Worm (Caenorhabditis elegans) whole organism, L1 larva: Measurements from ENCODE around the gene scav-3.

ENCODE experiments used
- ama-1 ChIP-seq: fragments of 150-350 bp; optimal IDR thresholded peaks from 2 replicates; lab custom pipeline; 2014
- fkh-8 ChIP-seq: sonication (generic microtip); optimal IDR thresholded peaks from 2 replicates; lab custom pipeline; 2016; ENCODE audit warnings: mild to moderate bottlenecking, missing genetic modification characterization, missing compliant biosample characterization
- lin-13 ChIP-seq: fragments of 150-350 bp; optimal IDR thresholded peaks from 2 replicates; lab custom pipeline; 2014; ENCODE audit warnings: missing biosample characterization, missing genetic modification reagents, missing genetic modification characterization
- nhr-11 ChIP-seq: fragments of 150-350 bp; optimal IDR thresholded peaks from 2 replicates; lab custom pipeline; 2014; ENCODE audit warnings: missing biosample characterization, missing genetic modification characterization
- nhr-77 ChIP-seq: fragments of 150-350 bp; optimal IDR thresholded peaks from 2 replicates; lab custom pipeline; 2014; ENCODE audit warnings: missing biosample characterization, missing genetic modification characterization
- nhr-85 ChIP-seq: sonication (generic microtip); peaks from one replicate; lab custom pipeline; 2016; ENCODE audit warnings: missing genetic modification characterization, inconsistent platforms, missing compliant biosample characterization
- pag-3 ChIP-seq: sonication (generic microtip); optimal IDR thresholded peaks from 2 replicates; lab custom pipeline; 2017; ENCODE audit warnings: missing genetic modification characterization, mild to moderate bottlenecking, missing compliant biosample characterization, antibody characterized with exemption, borderline replicate concordance; ENCODE audit not compliant: insufficient read depth
- tlp-1 ChIP-seq: fragments of 150-350 bp; optimal IDR thresholded peaks from 2 replicates; lab custom pipeline; 2014; ENCODE audit warnings: missing biosample characterization, missing genetic modification characterization

ce11 chrIII:12426558-12426957, 30.1 kb downstream of the scav-3 start, which contains the start of gene pie-1:
- no peak for TF ChIP-seq fkh-8 (tag; lab: Kevin White, UChicago)
- TF ChIP-seq pag-3 (tag; lab: Kevin White, UChicago) = no peak
- no peak for TF ChIP-seq nhr-77 (tag; lab: Kevin White, UChicago)
- TF ChIP-seq lin-13 (GFP tag; lab: Kevin White, UChicago) = no peak
- TF ChIP-seq nhr-11 (tag; lab: Kevin White, UChicago) = no peak
- TF ChIP-seq ama-1 (lab: Kevin White, UChicago) = no peak
- no peak for TF ChIP-seq tlp-1 (tag; lab: Kevin White, UChicago)
- TF ChIP-seq nhr-85 = no peak
